Worm (Caenorhabditis elegans) whole organism, young adult: ENCODE measurements around the gene srw-113.

ENCODE experiments used
- B0336.3 ChIP-seq: fragments of 200-800 bp; sonication (Bioruptor generic); IDR thresholded peaks from 2 replicates; pipeline ENCODE4 v1.3.6; 2022; ENCODE audit warnings: missing genetic modification characterization, missing compliant biosample characterization
- C06A6.2 ChIP-seq: fragments of 200-800 bp; sonication (Bioruptor generic); conservative IDR thresholded peaks from 2 replicates; pipeline ENCODE4 v1.3.6; 2022; ENCODE audit warnings: missing genetic modification characterization, missing compliant biosample characterization
- F39B2.1 ChIP-seq: fragments of 200-800 bp; sonication (Bioruptor generic); IDR thresholded peaks from 2 replicates; pipeline ENCODE4 v1.3.6; 2022; ENCODE audit warnings: missing genetic modification reagents, missing genetic modification characterization, missing compliant biosample characterization
- T07F8.4 ChIP-seq: sonication (generic microtip); optimal IDR thresholded peaks from 2 replicates; lab custom pipeline; 2016; ENCODE audit warnings: mild to moderate bottlenecking, missing genetic modification characterization, moderate library complexity, missing compliant biosample characterization
- aptf-2 ChIP-seq: fragments of 200-800 bp; sonication (Bioruptor generic); conservative IDR thresholded peaks from 2 replicates; pipeline ENCODE4 v1.3.6; 2022; ENCODE audit warnings: missing genetic modification reagents, missing genetic modification characterization, missing compliant biosample characterization
- attf-3 ChIP-seq: fragments of 200-800 bp; sonication (Bioruptor generic); conservative IDR thresholded peaks from 2 replicates; pipeline ENCODE4 v1.3.6; 2022; ENCODE audit warnings: missing genetic modification reagents, missing genetic modification characterization, missing compliant biosample characterization
- attf-5 ChIP-seq: fragments of 200-800 bp; sonication (Bioruptor generic); optimal IDR thresholded peaks from 2 replicates; lab custom pipeline; 2018; ENCODE audit warnings: mild to moderate bottlenecking, missing genetic modification characterization, missing compliant biosample characterization
- ceh-40 ChIP-seq: fragments of 200-800 bp; sonication (Bioruptor generic); IDR thresholded peaks from 2 replicates; pipeline ENCODE4 v1.3.6; 2022; ENCODE audit warnings: missing genetic modification characterization, missing compliant biosample characterization
- ceh-58 ChIP-seq: fragments of 200-800 bp; sonication (Bioruptor generic); IDR thresholded peaks from 2 replicates; pipeline ENCODE4 v1.3.6; 2022; ENCODE audit warnings: missing genetic modification characterization, missing compliant biosample characterization
- ceh-79 ChIP-seq: sonication (generic microtip); optimal IDR thresholded peaks from 2 replicates; lab custom pipeline; 2017; ENCODE audit warnings: mild to moderate bottlenecking, missing genetic modification characterization, missing compliant biosample characterization
- dox-1 ChIP-seq: fragments of 200-800 bp; sonication (Bioruptor generic); IDR thresholded peaks from 2 replicates; pipeline ENCODE4 v1.3.6; 2022; ENCODE audit warnings: missing genetic modification reagents, missing genetic modification characterization, missing compliant biosample characterization
- efl-1 ChIP-seq: fragments of 150-350 bp; optimal IDR thresholded peaks from 2 replicates; lab custom pipeline; 2014; ENCODE audit warnings: missing biosample characterization, missing genetic modification reagents, missing genetic modification characterization
- egl-44 ChIP-seq: fragments of 200-800 bp; sonication (Bioruptor generic); IDR thresholded peaks from 2 replicates; pipeline ENCODE4 v1.3.6; 2022; ENCODE audit warnings: missing genetic modification reagents, missing genetic modification characterization, missing compliant biosample characterization
- lin-26 ChIP-seq: fragments of 200-800 bp; sonication (Bioruptor generic); IDR thresholded peaks from 2 replicates; pipeline ENCODE4 v1.3.6; 2022; ENCODE audit warnings: missing genetic modification reagents, missing genetic modification characterization, missing compliant biosample characterization
- lin-40 ChIP-seq: sonication (generic microtip); optimal IDR thresholded peaks from 2 replicates; lab custom pipeline; 2016; ENCODE audit warnings: missing genetic modification characterization, mild to moderate bottlenecking, missing compliant biosample characterization, missing genotype, missing genetic modification reagents
- lsl-1 ChIP-seq: fragments of 200-800 bp; sonication (Bioruptor generic); optimal IDR thresholded peaks from 2 replicates; lab custom pipeline; 2018; ENCODE audit warnings: mild to moderate bottlenecking, missing genetic modification characterization, moderate library complexity, missing compliant biosample characterization
- nfya-2 ChIP-seq: fragments of 200-800 bp; sonication (Bioruptor generic); IDR thresholded peaks from 2 replicates; pipeline ENCODE4 v1.3.6; 2022; ENCODE audit warnings: missing genetic modification reagents, missing genetic modification characterization, missing compliant biosample characterization
- nhr-80 ChIP-seq: sonication (generic microtip); optimal IDR thresholded peaks from 2 replicates; lab custom pipeline; 2016; ENCODE audit warnings: missing genetic modification characterization, missing compliant biosample characterization
- rcor-1 ChIP-seq: fragments of 200-800 bp; sonication (Bioruptor generic); IDR thresholded peaks from 2 replicates; pipeline ENCODE4 v1.3.6; 2022; ENCODE audit warnings: missing genetic modification reagents, missing genetic modification characterization, missing compliant biosample characterization
- sea-2 ChIP-seq: fragments of 200-800 bp; sonication (Bioruptor generic); IDR thresholded peaks from 2 replicates; pipeline ENCODE4 v1.3.6; 2022; ENCODE audit warnings: missing genetic modification characterization, missing compliant biosample characterization
- snpc-3.4 ChIP-seq: sonication (generic microtip); optimal IDR thresholded peaks from 2 replicates; lab custom pipeline; 2017; ENCODE audit warnings: missing genetic modification characterization, mild to moderate bottlenecking, missing compliant biosample characterization, antibody characterized with exemption, moderate library complexity, missing genotype, missing genetic modification reagents
- snpc-4 ChIP-seq, 5 experiments: fragments of 150-350 bp in 1 of 5; sonication (generic microtip) in 4 of 5; optimal IDR thresholded peaks; 2 replicates each; lab custom pipeline; 2014 to 2018; ENCODE audit warnings: missing genetic modification characterization in 5 of 5, missing biosample characterization in 3 of 5, antibody characterized with exemption in 2 of 5, mild to moderate bottlenecking in 2 of 5, missing compliant biosample characterization in 2 of 5, missing genotype in 2 of 5, moderate library complexity in 2 of 5, missing genetic modification reagents in 1 of 5
- somi-1 ChIP-seq: fragments of 200-800 bp; sonication (Bioruptor generic); optimal IDR thresholded peaks from 2 replicates; lab custom pipeline; 2018; ENCODE audit warnings: mild to moderate bottlenecking, missing genetic modification characterization, missing compliant biosample characterization
- tlf-1 ChIP-seq: fragments of 200-800 bp; sonication (Bioruptor generic); optimal IDR thresholded peaks from 2 replicates; lab custom pipeline; 2018; ENCODE audit warnings: mild to moderate bottlenecking, missing genetic modification characterization, missing compliant biosample characterization
- unc-130 ChIP-seq: sonication (generic microtip); optimal IDR thresholded peaks from 2 replicates; lab custom pipeline; 2016; ENCODE audit warnings: missing genetic modification reagents, missing genetic modification characterization, missing compliant biosample characterization
- xnd-1 ChIP-seq: sonication (generic microtip); optimal IDR thresholded peaks from 2 replicates; lab custom pipeline; 2016; ENCODE audit warnings: missing genotype, missing genetic modification reagents, missing genetic modification characterization, missing compliant biosample characterization
- ztf-22 ChIP-seq: fragments of 200-800 bp; sonication (Bioruptor generic); optimal IDR thresholded peaks from 2 replicates; lab custom pipeline; 2018; ENCODE audit warnings: mild to moderate bottlenecking, missing genetic modification characterization, moderate library complexity, missing compliant biosample characterization
- ztf-25 ChIP-seq: fragments of 200-800 bp; sonication (Bioruptor generic); IDR thresholded peaks from 2 replicates; pipeline ENCODE4 v1.3.6; 2022; ENCODE audit warnings: missing genetic modification reagents, missing genetic modification characterization, missing compliant biosample characterization

Gene srw-113

DNA sequence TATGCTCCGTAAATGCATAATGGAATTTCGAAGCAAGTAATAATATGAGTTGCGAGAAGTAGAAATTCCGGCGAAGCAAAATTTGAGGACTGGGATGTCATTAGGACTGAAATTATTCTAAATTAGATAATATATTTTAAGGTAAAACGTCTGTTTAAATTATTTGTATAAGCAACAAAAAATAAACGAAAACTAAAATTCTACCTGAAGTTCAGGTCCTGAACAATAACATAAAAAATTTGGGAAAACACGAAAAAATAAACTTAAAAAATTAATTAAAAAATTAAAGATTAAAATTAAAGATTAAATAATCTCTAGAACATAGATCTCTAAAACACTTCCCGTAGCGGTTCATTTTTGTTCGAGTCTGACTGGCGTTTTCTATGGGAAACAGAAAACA lies 46.9 kb downstream of the srw-113 start, which contains the start of gene srh-251:
srh-251 (minus strand) TSS at position 101 of the 400 bp plus-strand sequence.
- TF ChIP-seq C06A6.2 (no peak), rcor-1 (GFP tag; lab: Robert Waterston, UW) (no peak), F39B2.1 (GFP tag; lab: Robert Waterston, UW) (no peak), unc-130 (GFP tag; lab: Kevin White, UChicago) (no peak), nfya-2 (GFP tag; lab: Robert Waterston, UW) (no peak), ztf-25 (GFP tag; lab: Robert Waterston, UW) (no peak), aptf-2 (GFP tag; lab: Robert Waterston, UW) (no peak), ceh-58 (no peak), snpc-3.4 (tag; lab: Kevin White, UChicago) (no peak), ceh-40 (no peak), sea-2 (no peak), somi-1 (GFP tag; lab: Kevin White, UChicago) (no peak), xnd-1 (tag; lab: Kevin White, UChicago) (no peak), lsl-1 (GFP tag; lab: Kevin White, UChicago) (no peak), egl-44 (GFP tag; lab: Robert Waterston, UW) (no peak)
- TF ChIP-seq, all 124 proteins: peak for 0

DNA sequence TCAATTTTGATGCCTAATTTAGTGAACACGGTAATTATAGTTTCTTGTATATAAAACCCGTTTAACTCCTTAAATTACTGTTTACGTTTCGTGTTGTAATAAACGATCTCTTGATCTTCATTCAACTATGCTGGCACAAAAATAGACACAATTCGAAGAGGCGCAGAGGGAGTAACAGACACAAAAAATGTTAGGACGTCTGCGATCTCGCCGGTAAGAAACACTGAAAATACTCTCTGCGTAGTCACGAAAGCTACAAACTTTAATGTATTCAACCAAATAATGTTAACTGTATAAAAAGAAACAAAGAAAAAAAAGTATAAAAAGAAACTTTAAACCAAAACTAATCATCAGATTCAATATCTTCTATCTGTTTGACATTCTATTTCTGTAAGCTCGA lies 47.9 kb downstream of the srw-113 start, which contains the start of gene dhs-23:
dhs-23 (plus strand) TSS at position 363 of the 400 bp plus-strand sequence.
- no peak for TF ChIP-seq B0336.3 (GFP tag; lab: Robert Waterston, UW)
- TF ChIP-seq nhr-80 (tag; lab: Kevin White, UChicago), result peak; percentile 11
- TF ChIP-seq, all 124 proteins: peak for 1

DNA sequence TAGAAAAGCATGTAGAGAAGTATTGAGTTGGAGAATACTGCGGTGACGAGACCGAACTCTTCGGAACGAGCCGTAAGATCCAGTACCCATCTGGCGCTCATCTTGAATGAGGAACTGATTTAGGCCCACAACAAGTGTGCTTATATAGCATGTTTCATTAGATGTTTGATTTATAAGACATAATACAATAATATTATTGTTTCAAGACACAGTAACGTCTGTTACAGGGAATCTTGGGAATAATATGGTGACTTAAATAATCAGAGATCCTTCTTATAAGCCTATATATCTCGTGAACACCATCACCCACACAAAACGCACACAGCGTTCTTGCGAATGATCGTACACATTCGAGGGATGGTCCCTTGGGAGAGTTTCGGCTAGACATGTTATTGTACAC lies 50.8 kb downstream of the srw-113 start, which contains the start of gene str-88:
str-88 (minus strand) TSS at position 101 of the 400 bp plus-strand sequence.
- no peak for TF ChIP-seq T07F8.4 (tag; lab: Kevin White, UChicago)
- no peak for TF ChIP-seq ztf-22
- no peak for TF ChIP-seq dox-1 (GFP tag; lab: Robert Waterston, UW)
- no peak for TF ChIP-seq lin-26 (GFP tag; lab: Robert Waterston, UW)
- TF ChIP-seq snpc-4 (GFP tag; optimal IDR thresholded peaks at IDR 0.05; lab: Kevin White, UChicago), result no peak
- no peak for TF ChIP-seq snpc-4 (tag; optimal IDR thresholded peaks at IDR 0.05; lab: Kevin White, UChicago)
- TF ChIP-seq attf-5 (GFP tag; lab: Kevin White, UChicago), result no peak
- no peak for TF ChIP-seq tlf-1 (GFP tag; lab: Kevin White, UChicago)
- TF ChIP-seq efl-1 (GFP tag; lab: Kevin White, UChicago), result no peak
- TF ChIP-seq ceh-58, result no peak
- TF ChIP-seq lin-40 (tag; lab: Kevin White, UChicago), result no peak
- TF ChIP-seq attf-3 (GFP tag; lab: Robert Waterston, UW), result no peak
- TF ChIP-seq ceh-79 (tag; lab: Kevin White, UChicago), result no peak
- TF ChIP-seq, all 124 proteins: peak for 0
